Worm (Caenorhabditis elegans) whole organism, L4 larva: ENCODE measurements around the gene bec-1.

Experiments used
- D1046.2 ChIP-seq: fragments of 200-800 bp; sonication (Bioruptor generic); IDR thresholded peaks from 2 replicates; pipeline ENCODE4 v1.3.6; 2022; ENCODE audit warnings: missing genetic modification characterization, missing compliant biosample characterization
- F10B5.3 ChIP-seq: sonication (generic microtip); optimal IDR thresholded peaks from 2 replicates; lab custom pipeline; 2016; ENCODE audit warnings: mild to moderate bottlenecking, missing genetic modification characterization, missing compliant biosample characterization
- F44E2.7 ChIP-seq: fragments of 200-800 bp; sonication (Bioruptor generic); IDR thresholded peaks from 2 replicates; pipeline ENCODE4 v2.1.2; 2022; ENCODE audit warnings: missing genetic modification characterization, missing compliant biosample characterization
- F49E8.2 ChIP-seq: sonication (generic microtip); optimal IDR thresholded peaks from 2 replicates; lab custom pipeline; 2016; ENCODE audit warnings: missing compliant biosample characterization, mild to moderate bottlenecking, missing genetic modification characterization, borderline replicate concordance
- T20F7.1 ChIP-seq: fragments of 200-800 bp; sonication (Bioruptor generic); optimal IDR thresholded peaks from 2 replicates; lab custom pipeline; 2018; ENCODE audit warnings: mild to moderate bottlenecking, missing genetic modification characterization, missing compliant biosample characterization
- T26A8.4 ChIP-seq: fragments of 200-800 bp; sonication (Bioruptor generic); IDR thresholded peaks from 2 replicates; pipeline ENCODE4 v1.3.6; 2022; ENCODE audit warnings: missing genetic modification characterization, missing compliant biosample characterization
- Y105C5A.15 ChIP-seq: fragments of 200-800 bp; sonication (Bioruptor generic); IDR thresholded peaks from 2 replicates; pipeline ENCODE4 v1.3.6; 2022; ENCODE audit warnings: missing genetic modification characterization, missing compliant biosample characterization
- Y48G9A.11 ChIP-seq: fragments of 200-800 bp; sonication (Bioruptor generic); IDR thresholded peaks from 2 replicates; pipeline ENCODE4 v1.3.6; 2022; ENCODE audit warnings: missing genetic modification reagents, missing genetic modification characterization, missing compliant biosample characterization
- Y5F2A.4 ChIP-seq: fragments of 200-800 bp; sonication (Bioruptor generic); optimal IDR thresholded peaks from 2 replicates; lab custom pipeline; 2018; ENCODE audit warnings: mild to moderate bottlenecking, missing genetic modification characterization, missing compliant biosample characterization
- ZK337.2 ChIP-seq: fragments of 200-800 bp; sonication (Bioruptor generic); IDR thresholded peaks from 2 replicates; pipeline ENCODE4 v1.3.6; 2022; ENCODE audit warnings: missing genetic modification reagents, missing genetic modification characterization, missing compliant biosample characterization
- aha-1 ChIP-seq: fragments of 150-350 bp; peaks from one replicate; lab custom pipeline; 2014; ENCODE audit warnings: missing biosample characterization, missing genetic modification characterization
- aly-2 ChIP-seq: sonication (generic microtip); optimal IDR thresholded peaks from 2 replicates; lab custom pipeline; 2018; ENCODE audit warnings: missing biosample characterization, missing genetic modification characterization
- ceh-32 ChIP-seq: sonication (generic microtip); optimal IDR thresholded peaks from 2 replicates; lab custom pipeline; 2016; ENCODE audit warnings: mild to moderate bottlenecking, missing genetic modification characterization, missing compliant biosample characterization; ENCODE audit not compliant: poor library complexity
- ctbp-1 ChIP-seq: fragments of 200-800 bp; sonication (Bioruptor generic); IDR thresholded peaks from 2 replicates; pipeline ENCODE4 v1.3.6; 2022; ENCODE audit warnings: missing genetic modification reagents, missing genetic modification characterization, missing compliant biosample characterization
- daf-16 ChIP-seq, 3 experiments: sonication (generic microtip); optimal IDR thresholded peaks; 2 replicates each; lab custom pipeline; 2016 to 2017; ENCODE audit warnings: missing genetic modification characterization in 3 of 3, missing genetic modification reagents in 3 of 3, mild to moderate bottlenecking in 2 of 3, missing compliant biosample characterization in 2 of 3, missing biosample characterization in 1 of 3, moderate library complexity in 1 of 3
- daf-19 ChIP-seq: fragments of 200-800 bp; sonication (Bioruptor generic); conservative IDR thresholded peaks from 2 replicates; pipeline ENCODE4 v1.3.6; 2022; ENCODE audit warnings: missing genetic modification characterization, missing compliant biosample characterization
- daf-8 ChIP-seq: fragments of 200-800 bp; sonication (Bioruptor generic); IDR thresholded peaks from 2 replicates; pipeline ENCODE4 v1.3.6; 2022; ENCODE audit warnings: missing genetic modification characterization, missing compliant biosample characterization
- dmd-6 ChIP-seq: fragments of 200-800 bp; sonication (Bioruptor generic); IDR thresholded peaks from 2 replicates; pipeline ENCODE4 v1.3.6; 2022; ENCODE audit warnings: missing genetic modification reagents, missing genetic modification characterization, missing compliant biosample characterization
- dmd-8 ChIP-seq: fragments of 200-800 bp; sonication (Bioruptor generic); IDR thresholded peaks from 2 replicates; pipeline ENCODE4 v1.3.6; 2022; ENCODE audit warnings: missing genetic modification characterization, missing compliant biosample characterization
- dmd-9 ChIP-seq: fragments of 200-800 bp; sonication (Bioruptor generic); IDR thresholded peaks from 2 replicates; pipeline ENCODE4 v1.3.6; 2022; ENCODE audit warnings: missing genetic modification reagents, missing genetic modification characterization, missing compliant biosample characterization
- egl-43 ChIP-seq: fragments of 200-800 bp; sonication (Bioruptor generic); IDR thresholded peaks from 2 replicates; pipeline ENCODE4 v1.3.6; 2022; ENCODE audit warnings: missing genetic modification reagents, missing genetic modification characterization, missing compliant biosample characterization
- hif-1 ChIP-seq, 2 experiments: sonication (generic microtip); optimal IDR thresholded peaks; 2 replicates each; lab custom pipeline; 2016 to 2017; ENCODE audit warnings: missing compliant biosample characterization in 2 of 2, missing genetic modification characterization in 2 of 2, missing genetic modification reagents in 2 of 2, missing genotype in 2 of 2, mild to moderate bottlenecking in 1 of 2
- hlh-11 ChIP-seq: fragments of 200-800 bp; sonication (Bioruptor generic); optimal IDR thresholded peaks from 2 replicates; lab custom pipeline; 2018; ENCODE audit warnings: mild to moderate bottlenecking, missing genetic modification characterization, missing compliant biosample characterization
- lin-1 ChIP-seq: fragments of 200-800 bp; sonication (Bioruptor generic); IDR thresholded peaks from 2 replicates; pipeline ENCODE4 v1.3.6; 2022; ENCODE audit warnings: missing genetic modification reagents, missing genetic modification characterization, missing compliant biosample characterization
- lin-13 ChIP-seq: fragments of 150-350 bp; optimal IDR thresholded peaks from 2 replicates; lab custom pipeline; 2014; ENCODE audit warnings: missing biosample characterization, missing genetic modification reagents, missing genetic modification characterization
- lin-38 ChIP-seq: fragments of 200-800 bp; sonication (Bioruptor generic); IDR thresholded peaks from 2 replicates; pipeline ENCODE4 v1.3.6; 2022; ENCODE audit warnings: missing genetic modification reagents, missing genetic modification characterization, missing compliant biosample characterization
- lsy-2 ChIP-seq, 2 experiments: fragments of 150-350 bp in 1 of 2; sonication (generic microtip) in 1 of 2; optimal IDR thresholded peaks; 2 replicates each; lab custom pipeline; 2014 to 2017; ENCODE audit warnings: missing biosample characterization in 2 of 2, missing genetic modification characterization in 2 of 2
- madf-5 ChIP-seq, 2 experiments: fragments of 200-800 bp; sonication (Bioruptor generic); IDR thresholded peaks; 2 replicates each; pipeline ENCODE4 v1.3.6; 2022; ENCODE audit warnings: missing compliant biosample characterization in 2 of 2, missing genetic modification characterization in 2 of 2
- mdl-1 ChIP-seq, 2 experiments: fragments of 150-350 bp in 1 of 2; sonication (generic microtip) in 1 of 2; optimal IDR thresholded peaks; 2 replicates each; lab custom pipeline; 2014 to 2017; ENCODE audit warnings: missing biosample characterization in 2 of 2, missing genetic modification characterization in 2 of 2
- mes-2 ChIP-seq: sonication (generic microtip); optimal IDR thresholded peaks from 2 replicates; lab custom pipeline; 2016; ENCODE audit warnings: missing genotype, mild to moderate bottlenecking, missing genetic modification characterization, missing compliant biosample characterization; ENCODE audit not compliant: poor library complexity, severe bottlenecking
- mxl-2 ChIP-seq: fragments of 200-800 bp; sonication (Bioruptor generic); conservative IDR thresholded peaks from 2 replicates; pipeline ENCODE4 v1.3.6; 2022; ENCODE audit warnings: missing genetic modification reagents, missing genetic modification characterization, missing compliant biosample characterization
- nhr-102 ChIP-seq: sonication (generic microtip); optimal IDR thresholded peaks from 2 replicates; lab custom pipeline; 2016; ENCODE audit warnings: mild to moderate bottlenecking, missing genetic modification characterization, moderate library complexity, missing compliant biosample characterization
- nhr-11 ChIP-seq: fragments of 150-350 bp; optimal IDR thresholded peaks from 2 replicates; lab custom pipeline; 2014; ENCODE audit warnings: missing biosample characterization, missing genetic modification characterization
- nhr-28 ChIP-seq: fragments of 150-350 bp; optimal IDR thresholded peaks from 2 replicates; lab custom pipeline; 2014; ENCODE audit warnings: missing biosample characterization, missing genetic modification characterization
- nhr-76 ChIP-seq: fragments of 150-350 bp; optimal IDR thresholded peaks from 2 replicates; lab custom pipeline; 2014; ENCODE audit warnings: missing biosample characterization, missing genetic modification characterization
- pha-4 ChIP-seq, 2 experiments: fragments of 150-350 bp in 1 of 2; fragments of 200-800 bp in 1 of 2; sonication (Bioruptor generic) in 1 of 2; IDR thresholded peaks in 1 of 2; optimal IDR thresholded peaks in 1 of 2; 2 replicates each; pipeline versions ENCODE4 v1.3.6 to Lab custom; 2014 to 2022; ENCODE audit warnings: missing genetic modification characterization in 2 of 2, missing genetic modification reagents in 2 of 2, missing biosample characterization in 1 of 2, missing compliant biosample characterization in 1 of 2
- php-3 ChIP-seq: fragments of 200-800 bp; sonication (Bioruptor generic); IDR thresholded peaks from 2 replicates; pipeline ENCODE4 v1.3.6; 2022; ENCODE audit warnings: missing genetic modification reagents, missing genetic modification characterization, missing compliant biosample characterization
- rbr-2 ChIP-seq: sonication (generic microtip); optimal IDR thresholded peaks from 2 replicates; lab custom pipeline; 2016; ENCODE audit warnings: missing genotype, missing genetic modification characterization, missing compliant biosample characterization
- spr-1 ChIP-seq: sonication (generic microtip); optimal IDR thresholded peaks from 2 replicates; lab custom pipeline; 2016; ENCODE audit warnings: mild to moderate bottlenecking, missing genetic modification characterization, missing compliant biosample characterization
- spr-3 ChIP-seq: fragments of 200-800 bp; sonication (Bioruptor generic); optimal IDR thresholded peaks from 2 replicates; lab custom pipeline; 2018; ENCODE audit warnings: mild to moderate bottlenecking, missing genetic modification characterization, missing compliant biosample characterization
- tag-97 ChIP-seq: fragments of 200-800 bp; sonication (Bioruptor generic); IDR thresholded peaks from 2 replicates; pipeline ENCODE4 v1.3.6; 2022; ENCODE audit warnings: missing genetic modification characterization, missing compliant biosample characterization
- tra-1 ChIP-seq: fragments of 200-800 bp; sonication (Bioruptor generic); IDR thresholded peaks from 2 replicates; pipeline ENCODE4 v1.3.6; 2022; ENCODE audit warnings: missing genetic modification reagents, missing genetic modification characterization, missing compliant biosample characterization
- unc-39 ChIP-seq: sonication (generic microtip); optimal IDR thresholded peaks from 2 replicates; lab custom pipeline; 2017; ENCODE audit warnings: missing biosample characterization, missing genetic modification characterization
- unc-62 ChIP-seq, 3 experiments: fragments of 150-350 bp in 1 of 3; sonication (generic microtip); optimal IDR thresholded peaks in 2 of 3; peaks in 1 of 3; 1 replicate in 1 of 3; 2 replicates in 2 of 3; lab custom pipeline; 2014 to 2017; ENCODE audit warnings: missing biosample characterization in 3 of 3, missing genetic modification characterization in 3 of 3, missing genetic modification reagents in 3 of 3, missing genotype in 1 of 3
- zfp-3 ChIP-seq: fragments of 200-800 bp; sonication (Bioruptor generic); conservative IDR thresholded peaks from 2 replicates; pipeline ENCODE4 v1.3.6; 2022; ENCODE audit warnings: missing genetic modification reagents, missing genetic modification characterization, missing compliant biosample characterization
- zip-2 ChIP-seq: fragments of 150-350 bp; optimal IDR thresholded peaks from 2 replicates; lab custom pipeline; 2014; ENCODE audit warnings: missing biosample characterization, missing genetic modification characterization
- ztf-11 ChIP-seq: fragments of 150-350 bp; optimal IDR thresholded peaks from 2 replicates; lab custom pipeline; 2014; ENCODE audit warnings: missing biosample characterization, missing genetic modification characterization
- ztf-7 ChIP-seq: fragments of 150-350 bp; optimal IDR thresholded peaks from 2 replicates; lab custom pipeline; 2014; ENCODE audit warnings: missing biosample characterization, missing genetic modification characterization

bec-1 gene

DNA sequence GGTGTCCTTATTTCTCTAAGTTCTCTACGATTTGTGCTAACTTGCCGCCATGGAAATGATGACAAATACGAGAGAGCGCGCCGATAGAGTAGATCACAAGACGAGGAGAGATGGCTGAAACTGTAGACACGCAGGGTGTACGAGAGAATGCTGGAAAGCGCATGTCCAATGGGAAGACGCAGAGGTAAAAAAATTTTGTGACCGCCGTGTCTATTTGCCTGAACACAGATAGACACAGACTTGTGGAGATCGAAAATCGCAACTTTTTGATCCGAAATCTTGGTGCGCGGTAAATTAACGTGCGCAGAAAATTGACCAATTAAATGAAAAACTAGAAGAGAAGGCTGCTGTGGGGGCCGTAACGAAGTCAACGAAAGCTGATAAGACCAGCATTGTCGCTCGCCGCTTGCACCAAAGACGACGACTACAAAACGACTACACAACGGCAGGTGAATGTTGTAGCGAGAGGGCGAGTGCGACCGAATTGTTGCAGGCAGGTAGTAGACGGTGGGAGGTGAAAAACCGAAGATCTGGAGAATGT, 7.0 kb downstream of the bec-1 start (continued):
- TF ChIP-seq php-3 (GFP tag; lab: Robert Waterston, UW) (no peak), ctbp-1 (GFP tag; lab: Robert Waterston, UW) (no peak), dmd-8 (GFP tag; lab: Robert Waterston, UW) (no peak), lin-38 (GFP tag; lab: Robert Waterston, UW) (peak; percentile 42; the same call in 1 of the 2 replicates), ceh-32 (no peak), daf-19 (GFP tag; lab: Robert Waterston, UW) (no peak), daf-16 (GFP tag; optimal IDR thresholded peaks at IDR 0.05; lab: Kevin White, UChicago) (no peak), daf-16 (tag; optimal IDR thresholded peaks at IDR 0.05; lab: Kevin White, UChicago) (peak; percentile 5), ZK337.2 (GFP tag; lab: Robert Waterston, UW) (no peak), Y48G9A.11 (GFP tag; lab: Robert Waterston, UW) (no peak), pha-4 (GFP tag; IDR thresholded peaks at IDR 0.05; lab: Robert Waterston, UW) (peak; percentile 55), pha-4 (tag; optimal IDR thresholded peaks at IDR 0.05; lab: Kevin White, UChicago) (no peak), lsy-2 (tag; optimal IDR thresholded peaks at IDR 0.05; lab: Kevin White, UChicago) (peak; percentile 5 to 58), lin-13 (peak; percentile 62), unc-39 (tag; lab: Kevin White, UChicago) (no peak), T20F7.1 (GFP tag; lab: Kevin White, UChicago) (peak; percentile 49), nhr-76 (peak; percentile 1), F49E8.2 (tag; lab: Kevin White, UChicago) (no peak), unc-62 (GFP tag; optimal IDR thresholded peaks at IDR 0.05 in 1 of 2; lab: Kevin White, UChicago) (peak in 1 of 2 experiments; percentile 74), unc-62 (tag; optimal IDR thresholded peaks at IDR 0.05; lab: Kevin White, UChicago) (no peak), dmd-9 (no peak), ztf-7 (tag; lab: Kevin White, UChicago) (no peak), spr-1 (tag; lab: Kevin White, UChicago) (peak; percentile 46), tag-97 (GFP tag; lab: Robert Waterston, UW) (no peak), madf-5 (GFP tag; IDR thresholded peaks at IDR 0.05; lab: Robert Waterston, UW) (no peak), lin-1 (GFP tag; lab: Robert Waterston, UW) (no peak), ztf-11 (no peak), D1046.2 (GFP tag; lab: Robert Waterston, UW) (no peak), spr-3 (GFP tag; lab: Kevin White, UChicago) (no peak), aly-2 (tag; lab: Kevin White, UChicago) (no peak), zfp-3 (no peak), zip-2 (tag; lab: Kevin White, UChicago) (no peak), F10B5.3 (tag; lab: Kevin White, UChicago) (no peak), mes-2 (tag; lab: Kevin White, UChicago) (peak; percentile 59), egl-43 (GFP tag; lab: Robert Waterston, UW) (no peak), hlh-11 (peak; percentile 89), Y5F2A.4 (GFP tag; lab: Kevin White, UChicago) (no peak), mdl-1 (tag; optimal IDR thresholded peaks at IDR 0.05; lab: Kevin White, UChicago) (peak; percentile 72 to 78), rbr-2 (peak; percentile 42)

DNA sequence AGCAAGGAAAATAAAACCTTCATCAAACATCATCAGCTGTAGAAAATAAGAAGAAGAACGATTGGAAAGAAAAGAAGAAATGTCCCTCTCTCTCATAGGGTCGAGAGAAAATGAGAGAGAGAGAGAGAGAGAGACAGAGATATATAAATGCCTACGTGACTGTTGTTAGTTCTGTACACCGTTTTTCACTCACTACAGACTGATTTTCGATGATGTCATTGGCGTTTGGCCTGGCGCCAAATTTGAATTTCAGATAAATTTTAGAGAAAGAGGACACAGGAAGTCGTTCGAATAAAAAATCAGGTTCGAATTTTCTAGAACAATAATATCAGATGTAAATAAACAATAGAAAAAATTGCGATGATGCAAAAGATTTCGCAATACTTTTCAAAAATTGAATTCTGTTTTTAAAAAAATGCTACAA, 8.2 kb downstream of the bec-1 start:
- TF ChIP-seq T20F7.1 (GFP tag; lab: Kevin White, UChicago) (peak; percentile 53), tra-1 (peak; percentile 63; the same call in 1 of the 2 replicates), madf-5 (GFP tag; IDR thresholded peaks at IDR 0.05; lab: Robert Waterston, UW) (no peak), Y105C5A.15 (no peak), aha-1 (tag; lab: Kevin White, UChicago) (peak; percentile 100), daf-8 (GFP tag; lab: Robert Waterston, UW) (no peak), D1046.2 (GFP tag; lab: Robert Waterston, UW) (no peak), dmd-6 (GFP tag; lab: Robert Waterston, UW) (peak; percentile 79), T26A8.4 (GFP tag; lab: Robert Waterston, UW) (peak; percentile 44), nhr-11 (tag; lab: Kevin White, UChicago) (peak; percentile 63), F44E2.7 (GFP tag; lab: Robert Waterston, UW) (no peak), nhr-102 (tag; lab: Kevin White, UChicago) (peak; percentile 4), Y5F2A.4 (GFP tag; lab: Kevin White, UChicago) (no peak), F49E8.2 (tag; lab: Kevin White, UChicago) (no peak), mes-2 (tag; lab: Kevin White, UChicago) (peak; percentile 31), nhr-28 (tag; lab: Kevin White, UChicago) (peak; percentile 99), mxl-2 (GFP tag; lab: Robert Waterston, UW) (0 out of 2 replicates have a peak, but pooled peaks have one; percentile 20), lin-13 (peak; percentile 95), hif-1 (tag; optimal IDR thresholded peaks at IDR 0.05; lab: Kevin White, UChicago) (peak; percentile 88 to 100)
